Worm (Caenorhabditis elegans) whole organism, L4/young adult: ENCODE results near the gene nhr-214.
A peak's percentile ranks its signal among the peaks of the same experiment; 100 is the strongest.

ENCODE experiments used
- W03F9.2 ChIP-seq: fragments of 150-350 bp; optimal IDR thresholded peaks from 2 replicates; lab custom pipeline; 2014; ENCODE audit warnings: missing biosample characterization, missing genetic modification characterization
- dao-5 ChIP-seq: sonication (generic microtip); optimal IDR thresholded peaks from 2 replicates; lab custom pipeline; 2016; ENCODE audit warnings: missing genotype, missing genetic modification characterization, moderate library complexity, missing compliant biosample characterization
- him-1 ChIP-seq: sonication (generic microtip); optimal IDR thresholded peaks from 2 replicates; lab custom pipeline; 2016; ENCODE audit warnings: missing genotype, missing genetic modification reagents, missing genetic modification characterization, missing compliant biosample characterization

ce11 chrX:12661091-12661526, 40.8 kb downstream of the nhr-214 start:
- TF ChIP-seq him-1 (tag; lab: Kevin White, UChicago) (peak; percentile 74), W03F9.2 (tag; lab: Kevin White, UChicago) (peak; percentile 17), dao-5 (peak; percentile 60)
